Fruit fly (Drosophila melanogaster) whole organism, embryonic: ENCODE measurements around the gene CG13059.

Experiments used
- CG10979 ChIP-seq: fragments of 200-800 bp; sonication (Bioruptor generic); optimal IDR thresholded peaks from 2 replicates; lab custom pipeline; 2018; ENCODE audit warnings: missing biosample characterization, mild to moderate bottlenecking, missing genetic modification characterization, moderate library complexity
- CG12659 ChIP-seq: fragments of 200-800 bp; sonication (Bioruptor generic); optimal IDR thresholded peaks from 3 replicates; lab custom pipeline; 2017; ENCODE audit warnings: mild to moderate bottlenecking, missing biosample characterization, missing genetic modification reagents, missing genetic modification characterization
- CG12744 ChIP-seq: fragments of 200-800 bp; sonication (Bioruptor generic); optimal IDR thresholded peaks from 2 replicates; lab custom pipeline; 2016; ENCODE audit warnings: missing biosample characterization, missing genetic modification characterization
- CG12769 ChIP-seq: fragments of 200-800 bp; sonication (Bioruptor generic); optimal IDR thresholded peaks from 2 replicates; lab custom pipeline; 2019; ENCODE audit warnings: missing biosample characterization, mild to moderate bottlenecking, missing genetic modification characterization, moderate library complexity
- CG1529 ChIP-seq: fragments of 200-800 bp; sonication (Bioruptor generic); optimal IDR thresholded peaks from 3 replicates; lab custom pipeline; 2018; ENCODE audit warnings: missing biosample characterization, missing genetic modification characterization
- CG18011 ChIP-seq: fragments of 200-800 bp; sonication (Bioruptor generic); optimal IDR thresholded peaks from 2 replicates; lab custom pipeline; 2017; ENCODE audit warnings: missing biosample characterization, missing genetic modification characterization, mild to moderate bottlenecking, moderate library complexity, missing genotype
- CG3847 ChIP-seq: fragments of 200-800 bp; sonication (Bioruptor generic); IDR thresholded peaks from 2 replicates; pipeline ENCODE4 v1.3.6; 2022; ENCODE audit warnings: missing biosample characterization, missing genetic modification characterization
- CG4328 ChIP-seq: fragments of 200-800 bp; sonication (Bioruptor generic); optimal IDR thresholded peaks from 3 replicates; lab custom pipeline; 2017; ENCODE audit warnings: missing biosample characterization, missing genetic modification reagents, missing genetic modification characterization
- CG4404 ChIP-seq: fragments of 200-800 bp; sonication (Bioruptor generic); IDR thresholded peaks from 2 replicates; pipeline ENCODE4 v1.3.6; 2022; ENCODE audit warnings: missing biosample characterization, missing genetic modification characterization
- CG4617 ChIP-seq: fragments of 200-800 bp; sonication (Bioruptor generic); optimal IDR thresholded peaks from 3 replicates; lab custom pipeline; 2016; ENCODE audit warnings: missing biosample characterization, missing genetic modification characterization, borderline replicate concordance
- CG4707 ChIP-seq: fragments of 200-800 bp; sonication (Bioruptor generic); optimal IDR thresholded peaks from 2 replicates; lab custom pipeline; 2018; ENCODE audit warnings: missing biosample characterization, mild to moderate bottlenecking, missing genetic modification characterization, moderate library complexity
- CG7372 ChIP-seq: fragments of 200-800 bp; sonication (Bioruptor generic); IDR thresholded peaks from 2 replicates; pipeline ENCODE4 v1.3.6; 2022; ENCODE audit warnings: missing biosample characterization, missing genetic modification characterization
- CG8290 ChIP-seq, 3 experiments: fragments of 200-800 bp; sonication (Bioruptor generic); optimal IDR thresholded peaks; 2 replicates each; lab custom pipeline; 2016 to 2019; ENCODE audit warnings: missing biosample characterization in 3 of 3, missing genetic modification characterization in 3 of 3, mild to moderate bottlenecking in 2 of 3, moderate library complexity in 1 of 3
- CG9797 ChIP-seq: fragments of 200-800 bp; sonication (Bioruptor generic); optimal IDR thresholded peaks from 3 replicates; lab custom pipeline; 2018; ENCODE audit warnings: missing biosample characterization, mild to moderate bottlenecking, missing genetic modification characterization
- Ets97D ChIP-seq: fragments of 200-800 bp; sonication (Bioruptor generic); optimal IDR thresholded peaks from 3 replicates; lab custom pipeline; 2016; ENCODE audit warnings: missing biosample characterization, missing genetic modification characterization
- HmgZ ChIP-seq: fragments of 200-800 bp; sonication (Bioruptor generic); optimal IDR thresholded peaks from 2 replicates; lab custom pipeline; 2018; ENCODE audit warnings: missing biosample characterization, mild to moderate bottlenecking, missing genetic modification characterization
- Lhr ChIP-seq: fragments of 200-800 bp; sonication (Bioruptor generic); optimal IDR thresholded peaks from 3 replicates; lab custom pipeline; 2017; ENCODE audit warnings: mild to moderate bottlenecking, missing biosample characterization, missing genetic modification reagents, missing genetic modification characterization
- MBD-R2 ChIP-seq: fragments of 200-800 bp; sonication (Bioruptor generic); IDR thresholded peaks from 2 replicates; pipeline ENCODE4 v1.3.6; 2022; ENCODE audit warnings: missing biosample characterization, missing genetic modification characterization
- MESR4 ChIP-seq: fragments of 200-800 bp; sonication (Bioruptor generic); optimal IDR thresholded peaks from 2 replicates; lab custom pipeline; 2018; ENCODE audit warnings: missing biosample characterization, mild to moderate bottlenecking, missing genetic modification characterization, moderate library complexity
- Med ChIP-seq: fragments of 200-800 bp; sonication (Bioruptor generic); peaks from one replicate; lab custom pipeline; 2016; ENCODE audit warnings: missing biosample characterization, missing genetic modification characterization, mild to moderate bottlenecking, inconsistent platforms, moderate library complexity
- Myb ChIP-seq: fragments of 200-800 bp; sonication (Bioruptor generic); optimal IDR thresholded peaks from 2 replicates; lab custom pipeline; 2016; ENCODE audit warnings: missing biosample characterization, missing genetic modification characterization
- Scr ChIP-seq: fragments of 200-800 bp; sonication (Bioruptor generic); IDR thresholded peaks from 2 replicates; pipeline ENCODE4 v1.3.6; 2022; ENCODE audit warnings: missing biosample characterization, missing genetic modification characterization; ENCODE audit not compliant: partially characterized antibody
- Sin3A ChIP-seq: fragments of >200 bp; optimal IDR thresholded peaks from 2 replicates; lab custom pipeline; 2018
- Taf1 ChIP-seq: fragments of 200-800 bp; sonication (Bioruptor generic); IDR thresholded peaks from 2 replicates; pipeline ENCODE4 v1.3.6; 2022; ENCODE audit warnings: missing biosample characterization, missing genetic modification characterization
- ap ChIP-seq: fragments of 200-800 bp; sonication (Bioruptor generic); IDR thresholded peaks from 2 replicates; pipeline ENCODE4 v1.3.6; 2022; ENCODE audit warnings: missing biosample characterization, missing genetic modification characterization
- ase ChIP-seq: fragments of 200-800 bp; sonication (Bioruptor generic); IDR thresholded peaks from 3 replicates; pipeline ENCODE4 v1.3.6; 2022; ENCODE audit warnings: missing biosample characterization, missing genetic modification characterization
- bigmax ChIP-seq: fragments of 200-800 bp; sonication (Bioruptor generic); optimal IDR thresholded peaks from 2 replicates; lab custom pipeline; 2018; ENCODE audit warnings: missing biosample characterization, mild to moderate bottlenecking, missing genetic modification characterization
- corto ChIP-seq: fragments of 200-800 bp; sonication (Bioruptor generic); optimal IDR thresholded peaks from 2 replicates; lab custom pipeline; 2016; ENCODE audit warnings: missing biosample characterization, mild to moderate bottlenecking, missing genetic modification characterization, moderate library complexity
- dpn ChIP-seq, 2 experiments: fragments of 200-800 bp; sonication (Bioruptor generic); optimal IDR thresholded peaks; 3 replicates each; lab custom pipeline; 2016; ENCODE audit warnings: missing biosample characterization in 2 of 2, missing genetic modification characterization in 2 of 2
- grn ChIP-seq: fragments of 200-800 bp; sonication (Bioruptor generic); optimal IDR thresholded peaks from 3 replicates; lab custom pipeline; 2017; ENCODE audit warnings: missing biosample characterization, missing genetic modification characterization
- kah ChIP-seq: fragments of 200-800 bp; sonication (Bioruptor generic); optimal IDR thresholded peaks from 2 replicates; lab custom pipeline; 2018; ENCODE audit warnings: missing biosample characterization, mild to moderate bottlenecking, missing genetic modification characterization
- lab ChIP-seq: fragments of 200-800 bp; sonication (Bioruptor generic); optimal IDR thresholded peaks from 3 replicates; lab custom pipeline; 2017; ENCODE audit warnings: missing biosample characterization, missing genetic modification characterization, mild to moderate bottlenecking, moderate library complexity, missing genetic modification reagents
- nmo ChIP-seq: fragments of 200-800 bp; sonication (Bioruptor generic); optimal IDR thresholded peaks from 2 replicates; lab custom pipeline; 2018; ENCODE audit warnings: missing biosample characterization, mild to moderate bottlenecking, missing genetic modification characterization, moderate library complexity
- otp ChIP-seq: fragments of 200-800 bp; sonication (Bioruptor generic); IDR thresholded peaks from 3 replicates; pipeline ENCODE4, ENCODE4 v1.3.6; 2022; ENCODE audit warnings: missing biosample characterization, missing genetic modification characterization
- pb ChIP-seq: fragments of 200-800 bp; sonication (Bioruptor generic); optimal IDR thresholded peaks from 3 replicates; lab custom pipeline; 2016; ENCODE audit warnings: missing biosample characterization, missing genetic modification characterization
- peb ChIP-seq: fragments of 200-800 bp; sonication (Bioruptor generic); IDR thresholded peaks from 2 replicates; pipeline ENCODE4 v1.3.6; 2022; ENCODE audit warnings: missing biosample characterization, missing genetic modification characterization
- pzg ChIP-seq: fragments of 200-800 bp; sonication (Bioruptor generic); optimal IDR thresholded peaks from 3 replicates; lab custom pipeline; 2018; ENCODE audit warnings: missing biosample characterization, mild to moderate bottlenecking, missing genetic modification characterization, moderate library complexity
- scrt ChIP-seq: fragments of 200-800 bp; sonication (Bioruptor generic); optimal IDR thresholded peaks from 2 replicates; lab custom pipeline; 2018; ENCODE audit warnings: missing biosample characterization, mild to moderate bottlenecking, missing genetic modification characterization, moderate library complexity
- sr ChIP-seq: fragments of 200-800 bp; sonication (Bioruptor generic); IDR thresholded peaks from 3 replicates; pipeline ENCODE4 v1.3.6; 2022; ENCODE audit warnings: missing biosample characterization, missing genetic modification characterization
- stwl ChIP-seq: fragments of 200-800 bp; sonication (Bioruptor generic); optimal IDR thresholded peaks from 3 replicates; lab custom pipeline; 2018; ENCODE audit warnings: missing biosample characterization, mild to moderate bottlenecking, missing genetic modification characterization, moderate library complexity
- tin ChIP-seq: fragments of 200-800 bp; sonication (Bioruptor generic); optimal IDR thresholded peaks from 3 replicates; lab custom pipeline; 2016; ENCODE audit warnings: missing biosample characterization, missing genetic modification characterization
- tll ChIP-seq, 2 experiments: fragments of 200-800 bp in 1 of 2; fragments of >200 bp in 1 of 2; sonication (Bioruptor generic) in 1 of 2; optimal IDR thresholded peaks; 2 replicates each; lab custom pipeline; 2017 to 2019; ENCODE audit warnings: missing biosample characterization in 2 of 2, missing genetic modification characterization in 2 of 2, mild to moderate bottlenecking in 1 of 2, moderate library complexity in 1 of 2
- trem ChIP-seq: fragments of 200-800 bp; optimal IDR thresholded peaks from 3 replicates; lab custom pipeline; 2019; ENCODE audit warnings: missing biosample characterization, mild to moderate bottlenecking, missing genetic modification characterization, moderate library complexity
- twi ChIP-seq: fragments of 200-800 bp; optimal IDR thresholded peaks from 2 replicates; lab custom pipeline; 2019; ENCODE audit warnings: missing biosample characterization, mild to moderate bottlenecking, missing genetic modification characterization, moderate library complexity
- zen ChIP-seq: fragments of 200-800 bp; sonication (Bioruptor generic); optimal IDR thresholded peaks from 3 replicates; lab custom pipeline; 2018; ENCODE audit warnings: missing biosample characterization, mild to moderate bottlenecking, missing genetic modification characterization, moderate library complexity

Gene CG13059

dm6 chr3L:16351770-16352429 is 28.4 kb downstream of the CG13059 start, which contains the start of the genes Golgin104 and Tcs3 (continued):
- TF ChIP-seq CG7372 (GFP tag; lab: Robert Waterston, UW): no peak
- TF ChIP-seq peb (GFP tag; lab: Robert Waterston, UW): no peak
- TF ChIP-seq dpn (GFP tag; optimal IDR thresholded peaks at IDR 0.05; lab: Kevin White, UChicago): no peak
- peak in 1 of 2 experiments; percentile 7 for TF ChIP-seq tll (GFP tag; optimal IDR thresholded peaks at IDR 0.05; lab: Kevin White, UChicago)
- TF ChIP-seq Med (GFP tag; lab: Kevin White, UChicago): peak; percentile 63
- TF ChIP-seq corto: no peak
- peak; percentile 52 for TF ChIP-seq kah (GFP tag; lab: Kevin White, UChicago)
- TF ChIP-seq Myb: peak; percentile 31
- no peak for TF ChIP-seq CG12744 (GFP tag; lab: Kevin White, UChicago)
- no peak for TF ChIP-seq CG4328 (GFP tag; lab: Kevin White, UChicago)
- peak; percentile 63 for TF ChIP-seq HmgZ (tag; lab: Kevin White, UChicago)
- TF ChIP-seq pzg (GFP tag; lab: Kevin White, UChicago): peak; percentile 75
- TF ChIP-seq CG12769: no peak
- peak; percentile 69 for TF ChIP-seq Sin3A (lab: Kevin White, UChicago)
- TF ChIP-seq CG3847: peak; percentile 41; the same call in 1 of the 2 replicates
- peak; percentile 40 for TF ChIP-seq bigmax
- TF ChIP-seq Lhr (GFP tag; lab: Kevin White, UChicago): no peak
- peak; percentile 38; the same call in 1 of the 2 replicates for TF ChIP-seq Scr (GFP tag; lab: Robert Waterston, UW)
- no peak for TF ChIP-seq twi (tag; lab: Kevin White, UChicago)
- no peak for TF ChIP-seq CG4404
- peak; percentile 73 for TF ChIP-seq zen (tag; lab: Kevin White, UChicago)
- no peak for TF ChIP-seq ap (GFP tag; lab: Robert Waterston, UW)
- TF ChIP-seq MBD-R2: peak; percentile 99
- TF ChIP-seq grn: no peak
- TF ChIP-seq sr (GFP tag; lab: Robert Waterston, UW): no peak
- TF ChIP-seq CG18011: no peak
- TF ChIP-seq scrt (GFP tag; lab: Kevin White, UChicago): peak; percentile 92
- peak; percentile 82 for TF ChIP-seq CG4617 (GFP tag; lab: Kevin White, UChicago)
- no peak for TF ChIP-seq tin (GFP tag; lab: Kevin White, UChicago)
- no peak for TF ChIP-seq Taf1 (GFP tag; lab: Robert Waterston, UW)
- peak; percentile 75 for TF ChIP-seq stwl (tag; lab: Kevin White, UChicago)
- TF ChIP-seq MESR4: peak; percentile 56
- TF ChIP-seq CG9797 (GFP tag; lab: Kevin White, UChicago): peak; percentile 89
- TF ChIP-seq lab (GFP tag; lab: Kevin White, UChicago): no peak
- TF ChIP-seq nmo: peak; percentile 8
- peak; percentile 99 for TF ChIP-seq trem (tag; lab: Kevin White, UChicago)
- 0 out of 3 replicates have a peak, but pooled peaks have one; percentile 21 for TF ChIP-seq otp (GFP tag; lab: Robert Waterston, UW)
- no peak for TF ChIP-seq CG8290 (GFP tag; optimal IDR thresholded peaks at IDR 0.05; lab: Kevin White, UChicago)
- TF ChIP-seq CG8290 (tag; optimal IDR thresholded peaks at IDR 0.05; lab: Kevin White, UChicago): no peak
- TF ChIP-seq ase (GFP tag; lab: Robert Waterston, UW): no peak
- TF ChIP-seq pb (GFP tag; lab: Kevin White, UChicago): no peak
- TF ChIP-seq CG12659 (GFP tag; lab: Kevin White, UChicago): peak; percentile 26
- TF ChIP-seq Ets97D: peak; percentile 26
- TF ChIP-seq CG10979 (tag; lab: Kevin White, UChicago): no peak
- no peak for TF ChIP-seq CG4707
- TF ChIP-seq CG1529 (GFP tag; lab: Kevin White, UChicago): no peak
- TF ChIP-seq, all 482 proteins: peak for 44
